Fruit fly (Drosophila melanogaster): ENCODE measurements around the gene dwg.

Gene dwg

DNA sequence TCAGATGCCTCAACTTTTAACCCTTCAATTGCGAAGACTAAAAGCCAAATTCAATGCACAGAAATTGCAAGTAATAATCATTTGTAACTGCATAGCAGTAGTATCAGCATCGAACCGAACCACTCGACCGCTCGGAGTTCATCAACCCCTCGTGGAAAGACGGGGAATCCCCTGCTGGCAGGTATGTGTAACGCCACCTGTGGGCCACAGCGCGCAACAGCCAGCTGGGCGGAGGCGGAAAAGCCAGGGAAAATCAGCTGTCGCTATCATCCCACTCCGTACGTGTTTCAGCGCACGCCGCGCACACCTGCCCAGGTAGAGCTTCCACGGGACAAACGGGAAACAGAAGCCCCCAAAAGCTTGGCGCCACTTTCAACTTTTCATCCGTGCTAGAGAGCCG is 43.1 kb upstream of the dwg start:
- TF ChIP-seq eg (GFP tag; IDR thresholded peaks at IDR 0.05): no peak
- no peak for TF ChIP-seq CG16779 (tag; optimal IDR thresholded peaks at IDR 0.05)
- no peak for TF ChIP-seq Met (GFP tag; optimal IDR thresholded peaks at IDR 0.05)
- no peak for TF ChIP-seq CG8632 (GFP tag; optimal IDR thresholded peaks at IDR 0.05)
- no peak for TF ChIP-seq vri (GFP tag; optimal IDR thresholded peaks at IDR 0.05)
- TF ChIP-seq CG15336 (GFP tag; IDR thresholded peaks at IDR 0.05): no peak
- no peak for TF ChIP-seq fd59A (GFP tag; optimal IDR thresholded peaks at IDR 0.05)
- no peak for TF ChIP-seq CG3919 (GFP tag; optimal IDR thresholded peaks at IDR 0.05)
- TF ChIP-seq CG11294 (GFP tag; IDR thresholded peaks at IDR 0.05): no peak
- TF ChIP-seq CG34406 (GFP tag; optimal IDR thresholded peaks at IDR 0.05): no peak
- TF ChIP-seq CG6808 (GFP tag; optimal IDR thresholded peaks at IDR 0.05): no peak
- TF ChIP-seq pdm3 (GFP tag; optimal IDR thresholded peaks at IDR 0.05): no peak
- no peak for TF ChIP-seq CG7368 (GFP tag; optimal IDR thresholded peaks at IDR 0.05)
- no peak for TF ChIP-seq Sox102F (GFP tag; optimal IDR thresholded peaks at IDR 0.05)
- no peak for TF ChIP-seq CG32006 (GFP tag; optimal IDR thresholded peaks at IDR 0.05)
- TF ChIP-seq Sox15 (GFP tag; optimal IDR thresholded peaks at IDR 0.05): no peak
- no peak for TF ChIP-seq ss (GFP tag; optimal IDR thresholded peaks at IDR 0.05)

DNA sequence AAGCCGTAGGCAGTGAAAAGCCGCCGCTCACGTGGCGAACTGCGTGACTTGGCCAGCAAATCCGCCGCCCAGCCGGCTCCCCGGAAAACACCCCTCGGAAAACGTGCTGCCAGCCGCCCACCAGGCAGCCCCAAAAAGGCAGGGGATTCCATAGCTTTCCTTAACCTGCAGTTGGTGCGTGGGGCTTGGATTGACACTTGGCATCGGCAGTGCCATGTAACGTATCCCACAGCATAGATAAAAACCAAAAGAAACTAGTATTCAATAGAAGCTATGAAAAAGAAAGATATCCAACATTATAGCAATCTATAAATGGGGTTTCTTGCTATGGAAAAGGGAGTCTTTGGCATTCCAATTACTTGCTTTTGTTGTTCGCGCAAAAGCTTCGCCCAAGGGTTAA is 42.5 kb upstream of the dwg start:
- TF ChIP-seq pdm3 (GFP tag; optimal IDR thresholded peaks at IDR 0.05): peak; percentile 11
- peak; percentile 21 for TF ChIP-seq net (GFP tag; optimal IDR thresholded peaks at IDR 0.05)
- no peak for TF ChIP-seq CG16779 (tag; optimal IDR thresholded peaks at IDR 0.05)
- no peak for TF ChIP-seq Gug (GFP tag; IDR thresholded peaks at IDR 0.05)
- TF ChIP-seq Hr4 (GFP tag; optimal IDR thresholded peaks at IDR 0.05): peak; percentile 36
- peak; percentile 39 for TF ChIP-seq CG32006 (GFP tag; optimal IDR thresholded peaks at IDR 0.05)
- TF ChIP-seq CG10631 (GFP tag; optimal IDR thresholded peaks at IDR 0.05): no peak
- 0 out of 3 replicates have a peak, but pooled peaks have one; percentile 14 for TF ChIP-seq CG6163 (GFP tag; IDR thresholded peaks at IDR 0.05)
- no peak for TF ChIP-seq CG6792 (GFP tag; optimal IDR thresholded peaks at IDR 0.05)
- peak; percentile 55 for TF ChIP-seq CG15336 (GFP tag; IDR thresholded peaks at IDR 0.05)
- no peak for TF ChIP-seq cyc (GFP tag; optimal IDR thresholded peaks at IDR 0.05)
- TF ChIP-seq OdsH (GFP tag; optimal IDR thresholded peaks at IDR 0.05): peak; percentile 14
- TF ChIP-seq CG6276 (GFP tag; optimal IDR thresholded peaks at IDR 0.05): peak; percentile 15
- no peak for TF ChIP-seq ss (GFP tag; optimal IDR thresholded peaks at IDR 0.05)
- TF ChIP-seq CG3919 (GFP tag; optimal IDR thresholded peaks at IDR 0.05): peak; percentile 2
- TF ChIP-seq Sox14 (GFP tag; optimal IDR thresholded peaks at IDR 0.05): no peak
- no peak for TF ChIP-seq spab (GFP tag; optimal IDR thresholded peaks at IDR 0.05)
- peak; percentile 54 for TF ChIP-seq Eip78C (GFP tag)

DNA sequence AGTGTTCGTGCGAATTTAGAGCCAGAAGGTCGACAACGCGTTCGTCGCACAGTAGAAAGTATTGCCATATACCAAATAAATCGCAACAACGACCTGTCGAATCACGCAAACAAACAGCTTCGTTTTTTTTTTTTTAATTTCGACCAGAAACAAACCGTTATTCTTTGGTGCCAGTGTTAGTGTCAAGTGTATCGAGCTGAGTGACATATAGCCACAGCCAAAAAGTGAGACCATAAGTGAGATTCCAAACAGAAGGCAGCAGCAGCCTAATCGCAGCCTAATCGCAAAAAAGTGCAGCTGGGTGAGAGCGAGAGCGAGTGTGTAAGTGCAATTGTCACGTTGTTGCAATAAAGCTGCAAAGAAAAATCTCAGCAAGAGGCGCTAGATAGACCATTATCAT is 41.9 kb upstream of the dwg start, which contains the start of gene per:
Gene per (plus strand): TSS at position 1 of the 400 bp plus-strand sequence.
- no peak for TF ChIP-seq CG3032 (tag; optimal IDR thresholded peaks at IDR 0.05)
- TF ChIP-seq CG8119 (GFP tag; IDR thresholded peaks at IDR 0.05): no peak
- TF ChIP-seq CG6276 (GFP tag; optimal IDR thresholded peaks at IDR 0.05): no peak

DNA sequence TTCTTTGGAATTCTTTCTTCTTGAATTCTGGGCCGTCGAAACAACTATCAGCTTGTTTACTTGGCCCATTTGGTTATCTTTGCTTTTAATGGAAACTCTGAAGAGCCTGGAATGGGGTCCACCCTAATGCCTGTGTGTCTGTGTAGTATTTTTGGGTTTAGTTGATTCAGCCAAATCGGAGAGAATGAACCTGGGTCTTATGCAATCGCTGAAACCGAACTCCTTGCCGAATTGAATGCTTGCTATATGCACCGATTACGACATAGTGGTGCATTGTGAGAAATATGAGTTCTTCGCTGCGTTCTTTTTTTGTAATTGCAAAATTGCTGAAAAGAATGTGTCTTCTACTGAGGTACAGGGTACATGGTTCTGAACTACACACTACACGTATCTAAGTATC is 40.6 kb upstream of the dwg start:
- TF ChIP-seq CG32006 (GFP tag; optimal IDR thresholded peaks at IDR 0.05) (no peak), ss (GFP tag; optimal IDR thresholded peaks at IDR 0.05) (no peak), CG4318 (GFP tag; optimal IDR thresholded peaks at IDR 0.05) (no peak), CG10669 (GFP tag; optimal IDR thresholded peaks at IDR 0.05) (no peak), Smox (GFP tag; optimal IDR thresholded peaks at IDR 0.05) (no peak), Sox14 (GFP tag; optimal IDR thresholded peaks at IDR 0.05) (no peak), net (GFP tag; optimal IDR thresholded peaks at IDR 0.05) (no peak), CG11902 (GFP tag; optimal IDR thresholded peaks at IDR 0.05) (no peak), dsx (GFP tag; optimal IDR thresholded peaks at IDR 0.05; ENCODE audit: poor library complexity, severe bottlenecking) (no peak), spab (GFP tag; optimal IDR thresholded peaks at IDR 0.05) (no peak), vri (GFP tag; optimal IDR thresholded peaks at IDR 0.05) (no peak), achi (GFP tag; optimal IDR thresholded peaks at IDR 0.05) (no peak), acj6 (GFP tag; optimal IDR thresholded peaks at IDR 0.05) (no peak), topi (GFP tag; optimal IDR thresholded peaks at IDR 0.05) (no peak), CG6808 (GFP tag; optimal IDR thresholded peaks at IDR 0.05) (no peak), Eip78C (GFP tag) (no peak), Sox102F (GFP tag; optimal IDR thresholded peaks at IDR 0.05) (no peak), fd59A (GFP tag; optimal IDR thresholded peaks at IDR 0.05) (no peak), Hr38 (GFP tag; optimal IDR thresholded peaks at IDR 0.05) (no peak), fd85E (GFP tag; optimal IDR thresholded peaks at IDR 0.05) (no peak)

All from whole organism, prepupa.